Fruit fly (Drosophila melanogaster) whole organism, embryonic: ENCODE measurements around the gene CG14237.
A peak's percentile ranks its signal among the peaks of the same experiment; 100 is the strongest.

ENCODE experiments used
- Aef1 ChIP-seq: fragments of 200-800 bp; sonication (Bioruptor generic); IDR thresholded peaks from 3 replicates; pipeline ENCODE4 v1.3.6; 2022; ENCODE audit warnings: missing biosample characterization, missing genetic modification characterization
- Blimp-1 ChIP-seq: fragments of 200-800 bp; sonication (Bioruptor generic); optimal IDR thresholded peaks from 3 replicates; lab custom pipeline; 2018; ENCODE audit warnings: missing biosample characterization, missing genetic modification characterization, mild to moderate bottlenecking, moderate library complexity, missing genetic modification reagents
- CG10366 ChIP-seq: fragments of 200-800 bp; sonication (Bioruptor generic); IDR thresholded peaks from 2 replicates; pipeline ENCODE4 v1.3.6; 2022; ENCODE audit warnings: missing biosample characterization, missing genetic modification characterization
- CG10431 ChIP-seq: fragments of 200-800 bp; sonication (Bioruptor generic); optimal IDR thresholded peaks from 3 replicates; lab custom pipeline; 2018; ENCODE audit warnings: missing biosample characterization, mild to moderate bottlenecking, missing genetic modification characterization
- CG10462 ChIP-seq: fragments of 200-800 bp; sonication (Bioruptor generic); optimal IDR thresholded peaks from 2 replicates; lab custom pipeline; 2016; ENCODE audit warnings: missing biosample characterization, missing genetic modification characterization
- CG12219 ChIP-seq: fragments of 200-800 bp; sonication (Bioruptor generic); optimal IDR thresholded peaks from 3 replicates; lab custom pipeline; 2018; ENCODE audit warnings: missing biosample characterization, mild to moderate bottlenecking, missing genetic modification characterization
- CG13296 ChIP-seq: fragments of 200-800 bp; sonication (Bioruptor generic); optimal IDR thresholded peaks from 3 replicates; lab custom pipeline; 2018; ENCODE audit warnings: missing biosample characterization, mild to moderate bottlenecking, missing genetic modification characterization
- CG15696 ChIP-seq: fragments of 200-800 bp; sonication (Bioruptor generic); optimal IDR thresholded peaks from 2 replicates; lab custom pipeline; 2019; ENCODE audit warnings: missing biosample characterization, mild to moderate bottlenecking, missing genetic modification characterization, moderate library complexity
- CG1603 ChIP-seq: fragments of 200-800 bp; sonication (Bioruptor generic); optimal IDR thresholded peaks from 2 replicates; lab custom pipeline; 2019; ENCODE audit warnings: missing biosample characterization, mild to moderate bottlenecking, missing genetic modification characterization, moderate library complexity
- CG17802 ChIP-seq: fragments of 200-800 bp; sonication (Bioruptor generic); optimal IDR thresholded peaks from 2 replicates; lab custom pipeline; 2018; ENCODE audit warnings: missing biosample characterization, mild to moderate bottlenecking, missing genetic modification characterization, moderate library complexity
- CG17912 ChIP-seq: fragments of 200-800 bp; sonication (Bioruptor generic); optimal IDR thresholded peaks from 2 replicates; lab custom pipeline; 2018; ENCODE audit warnings: missing biosample characterization, mild to moderate bottlenecking, missing genetic modification characterization
- CG18764 ChIP-seq: fragments of 200-800 bp; sonication (Bioruptor generic); optimal IDR thresholded peaks from 3 replicates; lab custom pipeline; 2016; ENCODE audit warnings: missing biosample characterization, missing genetic modification characterization
- CG2678 ChIP-seq: fragments of 200-800 bp; sonication (Bioruptor generic); optimal IDR thresholded peaks from 3 replicates; lab custom pipeline; 2019; ENCODE audit warnings: missing biosample characterization, mild to moderate bottlenecking, missing genetic modification characterization, moderate library complexity
- CG3281 ChIP-seq: fragments of 200-800 bp; sonication (Bioruptor generic); optimal IDR thresholded peaks from 3 replicates; lab custom pipeline; 2017; ENCODE audit warnings: missing biosample characterization, mild to moderate bottlenecking, missing genetic modification characterization
- CG3407 ChIP-seq: fragments of 200-800 bp; sonication (Bioruptor generic); optimal IDR thresholded peaks from 2 replicates; lab custom pipeline; 2018; ENCODE audit warnings: missing biosample characterization, mild to moderate bottlenecking, missing genetic modification characterization
- CG4404 ChIP-seq: fragments of 200-800 bp; sonication (Bioruptor generic); IDR thresholded peaks from 2 replicates; pipeline ENCODE4 v1.3.6; 2022; ENCODE audit warnings: missing biosample characterization, missing genetic modification characterization
- CG4820 ChIP-seq: fragments of 200-800 bp; sonication (Bioruptor generic); optimal IDR thresholded peaks from 3 replicates; lab custom pipeline; 2016; ENCODE audit warnings: missing biosample characterization, missing genetic modification characterization
- CG6854 ChIP-seq: fragments of 200-800 bp; sonication (Bioruptor generic); optimal IDR thresholded peaks from 3 replicates; lab custom pipeline; 2017; ENCODE audit warnings: missing biosample characterization, mild to moderate bottlenecking, missing genetic modification characterization
- CG7271 ChIP-seq: fragments of 200-800 bp; sonication (Bioruptor generic); optimal IDR thresholded peaks from 2 replicates; lab custom pipeline; 2018; ENCODE audit warnings: missing biosample characterization, mild to moderate bottlenecking, missing genetic modification characterization, moderate library complexity
- CG8944 ChIP-seq: fragments of 200-800 bp; sonication (Bioruptor generic); optimal IDR thresholded peaks from 3 replicates; lab custom pipeline; 2016; ENCODE audit warnings: missing biosample characterization, missing genetic modification characterization
- E2f1 ChIP-seq: fragments of 200-800 bp; sonication (Bioruptor generic); IDR thresholded peaks from 2 replicates; pipeline ENCODE4 v1.3.6; 2022; ENCODE audit warnings: missing biosample characterization, missing genetic modification characterization
- Ets97D ChIP-seq: fragments of 200-800 bp; sonication (Bioruptor generic); optimal IDR thresholded peaks from 3 replicates; lab custom pipeline; 2016; ENCODE audit warnings: missing biosample characterization, missing genetic modification characterization
- Hey ChIP-seq: fragments of 200-800 bp; sonication (Bioruptor generic); optimal IDR thresholded peaks from 3 replicates; lab custom pipeline; 2018; ENCODE audit warnings: missing biosample characterization, mild to moderate bottlenecking, missing genetic modification characterization
- Oaz ChIP-seq: fragments of 200-800 bp; sonication (Bioruptor generic); IDR thresholded peaks from 2 replicates; pipeline ENCODE4 v1.3.6; 2022; ENCODE audit warnings: missing biosample characterization, missing genetic modification characterization
- Oli ChIP-seq: fragments of 200-800 bp; sonication (Bioruptor generic); optimal IDR thresholded peaks from 2 replicates; lab custom pipeline; 2018; ENCODE audit warnings: missing biosample characterization, mild to moderate bottlenecking, missing genetic modification characterization, moderate library complexity
- Sin3A ChIP-seq: fragments of >200 bp; optimal IDR thresholded peaks from 2 replicates; lab custom pipeline; 2018
- ab ChIP-seq: fragments of 200-800 bp; sonication (Bioruptor generic); optimal IDR thresholded peaks from 2 replicates; lab custom pipeline; 2016; ENCODE audit warnings: missing biosample characterization, missing genetic modification characterization
- ac ChIP-seq: fragments of 200-800 bp; sonication (Bioruptor generic); optimal IDR thresholded peaks from 3 replicates; lab custom pipeline; 2017; ENCODE audit warnings: missing biosample characterization, mild to moderate bottlenecking, missing genetic modification characterization
- al ChIP-seq: fragments of 200-800 bp; sonication (Bioruptor generic); IDR thresholded peaks from 2 replicates; pipeline ENCODE4 v1.3.6; 2022; ENCODE audit warnings: missing biosample characterization, missing genetic modification characterization
- bab2 ChIP-seq: fragments of 200-800 bp; sonication (Bioruptor generic); optimal IDR thresholded peaks from 2 replicates; lab custom pipeline; 2016; ENCODE audit warnings: missing biosample characterization, missing genetic modification characterization
- br ChIP-seq: fragments of >200 bp; optimal IDR thresholded peaks from 2 replicates; lab custom pipeline; 2017
- btn ChIP-seq: fragments of 200-800 bp; sonication (Bioruptor generic); optimal IDR thresholded peaks from 2 replicates; lab custom pipeline; 2016; ENCODE audit warnings: missing biosample characterization, missing genetic modification characterization
- chinmo ChIP-seq: fragments of 200-800 bp; sonication (Bioruptor generic); IDR thresholded peaks from 4 replicates; pipeline ENCODE4 v1.3.6; 2022; ENCODE audit warnings: missing biosample characterization, missing genetic modification characterization; ENCODE audit not compliant: partially characterized antibody
- crol ChIP-seq: fragments of 200-800 bp; sonication (Bioruptor generic); IDR thresholded peaks from 2 replicates; pipeline ENCODE4 v1.3.6; 2022; ENCODE audit warnings: missing biosample characterization, missing genetic modification characterization
- fd3F ChIP-seq: fragments of 200-800 bp; sonication (Bioruptor generic); optimal IDR thresholded peaks from 2 replicates; lab custom pipeline; 2018; ENCODE audit warnings: missing biosample characterization, mild to moderate bottlenecking, missing genetic modification characterization, moderate library complexity
- fu2 ChIP-seq: fragments of 200-800 bp; sonication (Bioruptor generic); optimal IDR thresholded peaks from 2 replicates; lab custom pipeline; 2016; ENCODE audit warnings: missing biosample characterization, missing genetic modification characterization
- lab ChIP-seq: fragments of 200-800 bp; sonication (Bioruptor generic); optimal IDR thresholded peaks from 3 replicates; lab custom pipeline; 2017; ENCODE audit warnings: missing biosample characterization, missing genetic modification characterization, mild to moderate bottlenecking, moderate library complexity, missing genetic modification reagents
- luna ChIP-seq: fragments of 200-800 bp; sonication (Bioruptor generic); optimal IDR thresholded peaks from 2 replicates; lab custom pipeline; 2016; ENCODE audit warnings: missing biosample characterization, missing genetic modification characterization
- maf-S ChIP-seq: fragments of 200-800 bp; sonication (Bioruptor generic); optimal IDR thresholded peaks from 2 replicates; lab custom pipeline; 2016; ENCODE audit warnings: missing biosample characterization, missing genetic modification characterization
- nau ChIP-seq: fragments of 200-800 bp; sonication (Bioruptor generic); optimal IDR thresholded peaks from 3 replicates; lab custom pipeline; 2017; ENCODE audit warnings: missing biosample characterization, mild to moderate bottlenecking, missing genetic modification characterization, missing genetic modification reagents
- odd ChIP-seq: fragments of 200-800 bp; sonication (Bioruptor generic); optimal IDR thresholded peaks from 2 replicates; lab custom pipeline; 2017; ENCODE audit warnings: missing biosample characterization, mild to moderate bottlenecking, missing genetic modification characterization
- otp ChIP-seq: fragments of 200-800 bp; sonication (Bioruptor generic); IDR thresholded peaks from 3 replicates; pipeline ENCODE4, ENCODE4 v1.3.6; 2022; ENCODE audit warnings: missing biosample characterization, missing genetic modification characterization
- rib ChIP-seq: fragments of 200-800 bp; sonication (Bioruptor generic); IDR thresholded peaks from 2 replicates; pipeline ENCODE4 v1.3.6; 2022; ENCODE audit warnings: missing biosample characterization, missing genetic modification characterization
- sc ChIP-seq, 3 experiments: fragments of >200 bp in 2 of 3; fragments of 200-800 bp in 1 of 3; sonication (Bioruptor generic) in 1 of 3; optimal IDR thresholded peaks; 2 replicates in 2 of 3; 3 replicates in 1 of 3; lab custom pipeline; 2017; ENCODE audit warnings: mild to moderate bottlenecking in 1 of 3, missing biosample characterization in 1 of 3, missing genetic modification characterization in 1 of 3, missing genetic modification reagents in 1 of 3
- shn ChIP-seq: fragments of 200-800 bp; sonication (Bioruptor generic); optimal IDR thresholded peaks from 3 replicates; lab custom pipeline; 2016; ENCODE audit warnings: missing biosample characterization, missing genetic modification characterization
- sna ChIP-seq: fragments of 200-800 bp; sonication (Bioruptor generic); IDR thresholded peaks from 2 replicates; pipeline ENCODE4 v1.3.6; 2022; ENCODE audit warnings: missing biosample characterization, missing genetic modification characterization; ENCODE audit not compliant: partially characterized antibody
- sqz ChIP-seq: fragments of 200-800 bp; sonication (Bioruptor generic); optimal IDR thresholded peaks from 3 replicates; lab custom pipeline; 2018; ENCODE audit warnings: missing biosample characterization, mild to moderate bottlenecking, missing genetic modification characterization
- vvl ChIP-seq: fragments of 200-800 bp; sonication (Bioruptor generic); IDR thresholded peaks from 2 replicates; pipeline ENCODE4 v1.3.6; 2022; ENCODE audit warnings: missing biosample characterization, missing genetic modification characterization
- yki ChIP-seq: fragments of >200 bp; optimal IDR thresholded peaks from 3 replicates; lab custom pipeline; 2018
- zen ChIP-seq: fragments of 200-800 bp; sonication (Bioruptor generic); optimal IDR thresholded peaks from 3 replicates; lab custom pipeline; 2018; ENCODE audit warnings: missing biosample characterization, mild to moderate bottlenecking, missing genetic modification characterization, moderate library complexity
- zfh1 ChIP-seq: fragments of 200-800 bp; sonication (Bioruptor generic); IDR thresholded peaks from 3 replicates; pipeline ENCODE4 v1.3.6; 2022; ENCODE audit warnings: missing biosample characterization, missing genetic modification characterization

CG14237 gene

dm6 chr3R:26443875-26444511, 12.7 kb upstream of the CG14237 start (continued):
- TF ChIP-seq ac: no peak
- TF ChIP-seq fd3F (GFP tag; lab: Kevin White, UChicago): no peak
- no peak for TF ChIP-seq ab (GFP tag; lab: Kevin White, UChicago)
- no peak for TF ChIP-seq br (lab: Kevin White, UChicago)
- no peak for TF ChIP-seq maf-S
- TF ChIP-seq CG6854 (GFP tag; lab: Kevin White, UChicago): no peak
- no peak for TF ChIP-seq fu2
- peak; percentile 6 for TF ChIP-seq CG1603 (tag; lab: Kevin White, UChicago)
- TF ChIP-seq CG8944 (GFP tag; lab: Kevin White, UChicago): no peak
- no peak for TF ChIP-seq shn (GFP tag; lab: Kevin White, UChicago)
- 0 out of 2 replicates have a peak, but pooled peaks have one; percentile 34 for TF ChIP-seq E2f1 (GFP tag; lab: Robert Waterston, UW)
- TF ChIP-seq odd (GFP tag; lab: Kevin White, UChicago): no peak
- TF ChIP-seq CG17912 (GFP tag; lab: Kevin White, UChicago): no peak
- TF ChIP-seq CG3407: peak; percentile 27
- no peak for TF ChIP-seq al (GFP tag; lab: Robert Waterston, UW)
- peak; percentile 28 for TF ChIP-seq CG3281 (GFP tag; lab: Kevin White, UChicago)
- TF ChIP-seq Sin3A (lab: Kevin White, UChicago): no peak
- no peak for TF ChIP-seq CG10462 (GFP tag; lab: Kevin White, UChicago)
- no peak for TF ChIP-seq yki (lab: Kevin White, UChicago)
- peak; percentile 6 for TF ChIP-seq CG12219 (GFP tag; lab: Kevin White, UChicago)
- TF ChIP-seq Ets97D (GFP tag; lab: Kevin White, UChicago): no peak
- peak; percentile 1 for TF ChIP-seq CG15696 (tag; lab: Kevin White, UChicago)
- TF ChIP-seq luna (GFP tag; lab: Kevin White, UChicago): no peak
- no peak for TF ChIP-seq Hey (tag; lab: Kevin White, UChicago)
- peak; percentile 40 for TF ChIP-seq CG18764 (GFP tag; lab: Kevin White, UChicago)
- peak; percentile 88 for TF ChIP-seq Blimp-1 (GFP tag; lab: Kevin White, UChicago)
- TF ChIP-seq rib (GFP tag; lab: Robert Waterston, UW): no peak
- no peak for TF ChIP-seq btn
- TF ChIP-seq CG2678 (tag; lab: Kevin White, UChicago): peak; percentile 84
- TF ChIP-seq CG10366: no peak
- peak; percentile 74 for TF ChIP-seq crol (GFP tag; lab: Robert Waterston, UW)
- TF ChIP-seq chinmo: no peak
- peak; percentile 15 for TF ChIP-seq zen (tag; lab: Kevin White, UChicago)
- TF ChIP-seq lab (GFP tag; lab: Kevin White, UChicago): peak; percentile 65
- no peak for TF ChIP-seq sna (GFP tag; lab: Robert Waterston, UW)
- no peak; the same call in 2 of the 3 replicates for TF ChIP-seq Aef1 (GFP tag; lab: Robert Waterston, UW)
- TF ChIP-seq CG17802 (tag; lab: Kevin White, UChicago): peak; percentile 4
- peak; percentile 45 for TF ChIP-seq nau (GFP tag; lab: Kevin White, UChicago)
- TF ChIP-seq vvl: peak; percentile 37; the same call in 1 of the 2 replicates
- TF ChIP-seq bab2 (GFP tag; lab: Kevin White, UChicago): no peak
- TF ChIP-seq CG7271 (tag; lab: Kevin White, UChicago): no peak
- TF ChIP-seq sqz: no peak
- TF ChIP-seq CG4820 (GFP tag; lab: Kevin White, UChicago): no peak
- TF ChIP-seq CG13296 (GFP tag; lab: Kevin White, UChicago): peak; percentile 20
- TF ChIP-seq Oaz (GFP tag; lab: Robert Waterston, UW): no peak
- no peak for TF ChIP-seq sc (optimal IDR thresholded peaks at IDR 0.05; lab: Kevin White, UChicago)
- TF ChIP-seq sc (GFP tag; optimal IDR thresholded peaks at IDR 0.05; lab: Kevin White, UChicago): peak; percentile 28
- peak; percentile 55 for TF ChIP-seq Oli (tag; lab: Kevin White, UChicago)
- no peak for TF ChIP-seq CG4404 (GFP tag; lab: Robert Waterston, UW)
- peak; percentile 59; the same call in 2 of the 3 replicates for TF ChIP-seq zfh1 (GFP tag; lab: Robert Waterston, UW)
- no peak for TF ChIP-seq otp
- no peak for TF ChIP-seq CG10431 (GFP tag; lab: Kevin White, UChicago)
